Fruit fly (Drosophila melanogaster) whole organism: ENCODE results near the gene Grx3.

Experiments used
- CG8478 ChIP-seq: fragments of >200 bp; optimal IDR thresholded peaks from 2 replicates; lab custom pipeline; 2018; ENCODE audit warnings: inconsistent platforms
- Dll ChIP-seq: fragments of >200 bp; optimal IDR thresholded peaks from 2 replicates; lab custom pipeline; 2017
- EcR ChIP-seq, 2 experiments: fragments of >200 bp; optimal IDR thresholded peaks; 2 replicates each; lab custom pipeline; 2017; ENCODE audit warnings: missing biosample characterization in 2 of 2, missing genetic modification characterization in 2 of 2, missing genetic modification reagents in 2 of 2
- pan ChIP-seq: fragments of >200 bp; optimal IDR thresholded peaks from 2 replicates; lab custom pipeline; 2017
- psq ChIP-seq: fragments of >200 bp; optimal IDR thresholded peaks from 2 replicates; lab custom pipeline; 2017
- usp ChIP-seq: fragments of >200 bp; optimal IDR thresholded peaks from 2 replicates; lab custom pipeline; 2017; ENCODE audit warnings: missing biosample characterization, missing genetic modification characterization, mixed read lengths

- TF ChIP-seq pan (no peak), psq (lab: Kevin White, UChicago) (no peak), CG8478 (lab: Kevin White, UChicago) (no peak), usp (GFP tag; lab: Kevin White, UChicago) (no peak), EcR (GFP tag; optimal IDR thresholded peaks at IDR 0.05; lab: Kevin White, UChicago) (no peak), Dll (no peak)
Observed at dm6 chr2L:13411566-13411965, 45.3 kb downstream of the Grx3 start, which contains the start of gene Vm34Ca.
